Worm (Caenorhabditis elegans) whole organism, L3 larva: ENCODE results near the gene C03E10.3.

ENCODE experiments used
- R02D3.7 ChIP-seq: fragments of 150-350 bp; optimal IDR thresholded peaks from 2 replicates; lab custom pipeline; 2014; ENCODE audit warnings: missing biosample characterization, missing genetic modification characterization
- ZK546.5 ChIP-seq: sonication (generic microtip); optimal IDR thresholded peaks from 2 replicates; lab custom pipeline; 2017; ENCODE audit warnings: missing biosample characterization, missing genetic modification characterization
- aly-2 ChIP-seq: fragments of 150-350 bp; optimal IDR thresholded peaks from 2 replicates; lab custom pipeline; 2014; ENCODE audit warnings: missing biosample characterization, missing genetic modification characterization
- ceh-16 ChIP-seq: sonication (generic microtip); optimal IDR thresholded peaks from 2 replicates; lab custom pipeline; 2017; ENCODE audit warnings: missing biosample characterization, missing genetic modification characterization
- ceh-28 ChIP-seq: fragments of 150-350 bp; optimal IDR thresholded peaks from 2 replicates; lab custom pipeline; 2014; ENCODE audit warnings: missing biosample characterization, missing genetic modification reagents, missing genetic modification characterization
- ceh-82 ChIP-seq: fragments of 150-350 bp; optimal IDR thresholded peaks from 2 replicates; lab custom pipeline; 2014; ENCODE audit warnings: missing biosample characterization, missing genetic modification characterization
- ceh-9 ChIP-seq: sonication (generic microtip); optimal IDR thresholded peaks from 2 replicates; lab custom pipeline; 2018; ENCODE audit warnings: missing biosample characterization, missing genetic modification characterization
- daf-12 ChIP-seq: fragments of 150-350 bp; optimal IDR thresholded peaks from 2 replicates; lab custom pipeline; 2014; ENCODE audit warnings: missing biosample characterization, missing genetic modification reagents, missing genetic modification characterization
- egl-27 ChIP-seq: sonication (generic microtip); optimal IDR thresholded peaks from 4 replicates; lab custom pipeline; 2017; ENCODE audit warnings: missing biosample characterization, missing genetic modification reagents, missing genetic modification characterization
- egl-5 ChIP-seq: fragments of 150-350 bp; optimal IDR thresholded peaks from 2 replicates; lab custom pipeline; 2017; ENCODE audit warnings: missing biosample characterization, missing genetic modification reagents, missing genetic modification characterization, inconsistent platforms
- elt-1 ChIP-seq: fragments of 150-350 bp; optimal IDR thresholded peaks from 2 replicates; lab custom pipeline; 2014; ENCODE audit warnings: missing biosample characterization, missing genetic modification characterization
- elt-2 ChIP-seq: sonication (generic microtip); optimal IDR thresholded peaks from 2 replicates; lab custom pipeline; 2016; ENCODE audit warnings: missing genetic modification reagents, mild to moderate bottlenecking, missing genetic modification characterization, missing compliant biosample characterization
- elt-3 ChIP-seq, 3 experiments: fragments of 150-350 bp in 1 of 3; sonication (generic microtip) in 2 of 3; optimal IDR thresholded peaks; 2 replicates in 2 of 3; 4 replicates in 1 of 3; lab custom pipeline; 2014 to 2017; ENCODE audit warnings: missing biosample characterization in 3 of 3, missing genetic modification characterization in 3 of 3
- eor-1 ChIP-seq, 2 experiments: fragments of 150-350 bp; optimal IDR thresholded peaks; 2 replicates each; lab custom pipeline; 2014 to 2018; ENCODE audit warnings: missing biosample characterization in 2 of 2, missing genetic modification characterization in 2 of 2
- fkh-10 ChIP-seq: sonication (generic microtip); optimal IDR thresholded peaks from 2 replicates; lab custom pipeline; 2017; ENCODE audit warnings: missing biosample characterization, missing genetic modification reagents, missing genetic modification characterization
- fos-1 ChIP-seq: fragments of 150-350 bp; optimal IDR thresholded peaks from 2 replicates; lab custom pipeline; 2014; ENCODE audit warnings: missing biosample characterization, missing genetic modification characterization
- hmg-11 ChIP-seq: sonication (generic microtip); optimal IDR thresholded peaks from 2 replicates; lab custom pipeline; 2016; ENCODE audit warnings: missing genetic modification characterization, missing compliant biosample characterization
- jun-1 ChIP-seq: fragments of 150-350 bp; optimal IDR thresholded peaks from 2 replicates; lab custom pipeline; 2014; ENCODE audit warnings: missing biosample characterization, missing genetic modification reagents, missing genetic modification characterization
- lin-15B ChIP-seq: fragments of 150-350 bp; optimal IDR thresholded peaks from 2 replicates; lab custom pipeline; 2014; ENCODE audit warnings: missing biosample characterization, missing genetic modification characterization
- lin-39 ChIP-seq: fragments of 150-350 bp; optimal IDR thresholded peaks from 2 replicates; lab custom pipeline; 2018; ENCODE audit warnings: missing biosample characterization, missing genetic modification reagents, missing genetic modification characterization
- lsy-12 ChIP-seq: sonication (generic microtip); optimal IDR thresholded peaks from 2 replicates; lab custom pipeline; 2016; ENCODE audit warnings: mild to moderate bottlenecking, missing genetic modification characterization, missing compliant biosample characterization
- mdl-1 ChIP-seq: fragments of 150-350 bp; optimal IDR thresholded peaks from 2 replicates; lab custom pipeline; 2014; ENCODE audit warnings: missing biosample characterization, missing genetic modification characterization
- mml-1 ChIP-seq: fragments of 150-350 bp; sonication (generic microtip); optimal IDR thresholded peaks from 3 replicates; lab custom pipeline; 2014; ENCODE audit warnings: missing biosample characterization, missing genetic modification characterization
- nfya-1 ChIP-seq: sonication (generic microtip); optimal IDR thresholded peaks from 2 replicates; lab custom pipeline; 2017; ENCODE audit warnings: missing genetic modification characterization, mild to moderate bottlenecking, missing compliant biosample characterization, antibody characterized with exemption, moderate library complexity; ENCODE audit not compliant: insufficient read depth
- nhr-11 ChIP-seq: fragments of 150-350 bp; optimal IDR thresholded peaks from 2 replicates; lab custom pipeline; 2014; ENCODE audit warnings: missing biosample characterization, missing genetic modification characterization
- nhr-23 ChIP-seq: fragments of 150-350 bp; optimal IDR thresholded peaks from 2 replicates; lab custom pipeline; 2014; ENCODE audit warnings: missing biosample characterization, missing genetic modification reagents, missing genetic modification characterization
- nhr-237 ChIP-seq: fragments of 150-350 bp; optimal IDR thresholded peaks from 2 replicates; lab custom pipeline; 2014; ENCODE audit warnings: missing biosample characterization, missing genetic modification characterization
- nhr-25 ChIP-seq: sonication (generic microtip); optimal IDR thresholded peaks from 2 replicates; lab custom pipeline; 2017; ENCODE audit warnings: missing biosample characterization, missing genetic modification characterization
- nhr-43 ChIP-seq: sonication (generic microtip); optimal IDR thresholded peaks from 2 replicates; lab custom pipeline; 2016; ENCODE audit warnings: mild to moderate bottlenecking, missing genetic modification characterization, missing compliant biosample characterization; ENCODE audit not compliant: poor library complexity, severe bottlenecking
- nhr-67 ChIP-seq: fragments of 150-350 bp; optimal IDR thresholded peaks from 2 replicates; lab custom pipeline; 2014; ENCODE audit warnings: missing biosample characterization, missing genetic modification characterization
- nhr-76 ChIP-seq: fragments of 150-350 bp; sonication (generic microtip); optimal IDR thresholded peaks from 5 replicates; lab custom pipeline; 2014; ENCODE audit warnings: missing biosample characterization, missing genetic modification characterization
- nhr-77 ChIP-seq: fragments of 150-350 bp; optimal IDR thresholded peaks from 2 replicates; lab custom pipeline; 2014; ENCODE audit warnings: missing biosample characterization, missing genetic modification characterization
- pha-4 ChIP-seq: fragments of 150-350 bp; optimal IDR thresholded peaks from 2 replicates; lab custom pipeline; 2014; ENCODE audit warnings: missing biosample characterization, missing genetic modification reagents, missing genetic modification characterization
- pqm-1 ChIP-seq: fragments of 150-350 bp; optimal IDR thresholded peaks from 2 replicates; lab custom pipeline; 2017; ENCODE audit warnings: missing biosample characterization, missing genetic modification characterization, inconsistent platforms
- sea-2 ChIP-seq: fragments of 150-350 bp; sonication (generic microtip); optimal IDR thresholded peaks from 4 replicates; lab custom pipeline; 2014; ENCODE audit warnings: missing biosample characterization, missing genetic modification reagents, missing genetic modification characterization
- skn-1 ChIP-seq: fragments of 150-350 bp; optimal IDR thresholded peaks from 2 replicates; lab custom pipeline; 2014; ENCODE audit warnings: missing biosample characterization, missing genetic modification characterization
- snpc-4 ChIP-seq: fragments of 150-350 bp; optimal IDR thresholded peaks from 2 replicates; lab custom pipeline; 2014; ENCODE audit warnings: missing biosample characterization, missing genetic modification characterization
- unc-62 ChIP-seq: fragments of 150-350 bp; sonication (generic microtip); optimal IDR thresholded peaks from 4 replicates; lab custom pipeline; 2014; ENCODE audit warnings: missing biosample characterization, missing genetic modification reagents, missing genetic modification characterization
- zag-1 ChIP-seq: fragments of 150-350 bp; optimal IDR thresholded peaks from 2 replicates; lab custom pipeline; 2014; ENCODE audit warnings: missing biosample characterization, missing genetic modification characterization
- ztf-11 ChIP-seq: fragments of 150-350 bp; optimal IDR thresholded peaks from 2 replicates; lab custom pipeline; 2014; ENCODE audit warnings: missing biosample characterization, missing genetic modification characterization

The C03E10.3 gene

ce11 chrV:11326914-11327367, 40.7 kb downstream of the C03E10.3 start, which contains the start of gene tmed-10:
TSS of gene tmed-10 (minus strand) at chrV:11326964.
- TF ChIP-seq egl-27 (tag; lab: Kevin White, UChicago) (no peak), ztf-11 (tag; lab: Kevin White, UChicago) (no peak), elt-1 (tag; lab: Kevin White, UChicago) (no peak), lin-15B (tag; lab: Kevin White, UChicago) (peak; percentile 80), nhr-23 (peak; percentile 36), nhr-25 (peak; percentile 57), nhr-43 (no peak), ZK546.5 (tag; lab: Kevin White, UChicago) (no peak), nhr-76 (no peak), hmg-11 (tag; lab: Kevin White, UChicago) (peak; percentile 34), mdl-1 (tag; lab: Kevin White, UChicago) (no peak), nfya-1 (tag; lab: Kevin White, UChicago) (peak; percentile 72), mml-1 (tag; lab: Kevin White, UChicago) (no peak), snpc-4 (peak; percentile 69), daf-12 (tag; lab: Kevin White, UChicago) (no peak), skn-1 (no peak), unc-62 (GFP tag; lab: Kevin White, UChicago) (no peak), pha-4 (peak; percentile 82), lsy-12 (no peak), nhr-77 (tag; lab: Kevin White, UChicago) (no peak), lin-39 (tag; lab: Kevin White, UChicago) (peak; percentile 64), aly-2 (no peak), egl-5 (tag; lab: Kevin White, UChicago) (peak; percentile 3), jun-1 (no peak), nhr-67 (tag; lab: Kevin White, UChicago) (no peak), elt-2 (tag; lab: Kevin White, UChicago) (peak; percentile 50), nhr-237 (tag; lab: Kevin White, UChicago) (no peak), ceh-9 (tag; lab: Kevin White, UChicago) (no peak), zag-1 (tag; lab: Kevin White, UChicago) (no peak)

- TF ChIP-seq nhr-77 (tag; lab: Kevin White, UChicago) = no peak
- TF ChIP-seq ZK546.5 (tag; lab: Kevin White, UChicago) = no peak
- no peak for TF ChIP-seq elt-1 (tag; lab: Kevin White, UChicago)
- no peak for TF ChIP-seq zag-1 (tag; lab: Kevin White, UChicago)
- TF ChIP-seq ztf-11 (tag; lab: Kevin White, UChicago) = no peak
- no peak for TF ChIP-seq pha-4
- TF ChIP-seq, all 47 proteins: peak for 0
These were observed 42.9 kb downstream of the C03E10.3 start, which contains the start of gene F47G9.6 for ce11 chrV:11329100-11329499. TSS of gene F47G9.6 (plus strand) at chrV:11329400.

ce11 chrV:11334193-11334592, 48.0 kb downstream of the C03E10.3 start, which contains the start of gene T02E9.6:
TSS of gene T02E9.6 (minus strand) at chrV:11334293.
- TF ChIP-seq aly-2 (no peak), fos-1 (tag; lab: Kevin White, UChicago) (no peak), fkh-10 (GFP tag; lab: Kevin White, UChicago) (no peak), pqm-1 (tag; lab: Kevin White, UChicago) (no peak), lin-39 (tag; lab: Kevin White, UChicago) (no peak), mml-1 (tag; lab: Kevin White, UChicago) (no peak), sea-2 (GFP tag; lab: Kevin White, UChicago) (no peak)

ce11 chrV:11335757-11336418, 49.7 kb downstream of the C03E10.3 start:
- no peak for TF ChIP-seq jun-1
- no peak for TF ChIP-seq R02D3.7
- TF ChIP-seq ceh-9 (tag; lab: Kevin White, UChicago) = no peak
- no peak for TF ChIP-seq ceh-16 (tag; lab: Kevin White, UChicago)
- TF ChIP-seq eor-1 (tag; optimal IDR thresholded peaks at IDR 0.05; lab: Kevin White, UChicago) = no peak
- TF ChIP-seq ZK546.5 (tag; lab: Kevin White, UChicago) = no peak
- TF ChIP-seq nhr-11 (tag; lab: Kevin White, UChicago) = no peak
- TF ChIP-seq daf-12 (tag; lab: Kevin White, UChicago) = no peak
- TF ChIP-seq nfya-1 (tag; lab: Kevin White, UChicago) = no peak
- TF ChIP-seq pqm-1 (tag; lab: Kevin White, UChicago) = no peak
- TF ChIP-seq zag-1 (tag; lab: Kevin White, UChicago) = no peak
- TF ChIP-seq ceh-82 (tag; lab: Kevin White, UChicago) = no peak
- no peak for TF ChIP-seq nhr-76
- no peak for TF ChIP-seq nhr-67 (tag; lab: Kevin White, UChicago)
- no peak for TF ChIP-seq nhr-237 (tag; lab: Kevin White, UChicago)
- TF ChIP-seq aly-2 = no peak
- TF ChIP-seq elt-3 (tag; optimal IDR thresholded peaks at IDR 0.05; lab: Kevin White, UChicago) = no peak
- TF ChIP-seq nhr-77 (tag; lab: Kevin White, UChicago) = no peak
- no peak for TF ChIP-seq mml-1 (tag; lab: Kevin White, UChicago)
- no peak for TF ChIP-seq ceh-28 (tag; lab: Kevin White, UChicago)
